Worm (Caenorhabditis elegans): ENCODE measurements around the gene T22B2.3.

ce11 chrX:3937884-3938283 lies 20.8 kb downstream of the T22B2.3 start:
- TF ChIP-seq F33H1.4 (GFP tag; IDR thresholded peaks at IDR 0.05) = no peak
- no peak for TF ChIP-seq sptf-2 (GFP tag; optimal IDR thresholded peaks at IDR 0.05)
- no peak for TF ChIP-seq D2030.7 (GFP tag; IDR thresholded peaks at IDR 0.05)
- no peak for TF ChIP-seq him-1 (tag; optimal IDR thresholded peaks at IDR 0.05)

All from whole organism, young adult.